Worm (Caenorhabditis elegans) whole organism, L1 larva: ENCODE measurements around the gene cyp-33E1.
A peak's percentile ranks its signal among the peaks of the same experiment; 100 is the strongest.

ENCODE experiments used
- C16A3.4 ChIP-seq: fragments of 150-350 bp; optimal IDR thresholded peaks from 2 replicates; lab custom pipeline; 2014; ENCODE audit warnings: missing biosample characterization, missing genetic modification characterization
- Y116A8C.19 ChIP-seq: sonication (generic microtip); optimal IDR thresholded peaks from 2 replicates; lab custom pipeline; 2016; ENCODE audit warnings: missing compliant biosample characterization, missing genetic modification characterization, borderline replicate concordance
- aha-1 ChIP-seq: fragments of 150-350 bp; optimal IDR thresholded peaks from 2 replicates; lab custom pipeline; 2014; ENCODE audit warnings: missing biosample characterization, missing genetic modification characterization
- ama-1 ChIP-seq: fragments of 150-350 bp; optimal IDR thresholded peaks from 2 replicates; lab custom pipeline; 2014
- ceh-8 ChIP-seq: fragments of 200-800 bp; sonication (Bioruptor generic); optimal IDR thresholded peaks from 2 replicates; lab custom pipeline; 2018; ENCODE audit warnings: mild to moderate bottlenecking, missing genetic modification characterization, moderate library complexity, missing compliant biosample characterization
- ceh-88 ChIP-seq: fragments of 200-800 bp; sonication (Bioruptor generic); IDR thresholded peaks from 2 replicates; pipeline ENCODE4 v1.3.6; 2022; ENCODE audit warnings: missing genetic modification characterization, missing compliant biosample characterization
- ceh-90 ChIP-seq: sonication (generic microtip); optimal IDR thresholded peaks from 2 replicates; lab custom pipeline; 2016; ENCODE audit warnings: missing genetic modification characterization, missing compliant biosample characterization
- ces-1 ChIP-seq: fragments of 150-350 bp; optimal IDR thresholded peaks from 2 replicates; lab custom pipeline; 2014; ENCODE audit warnings: missing biosample characterization, missing genetic modification reagents, missing genetic modification characterization
- dpl-1 ChIP-seq, 3 experiments: fragments of 150-350 bp in 2 of 3; sonication (generic microtip) in 1 of 3; optimal IDR thresholded peaks; 2 replicates each; lab custom pipeline; 2014 to 2017; ENCODE audit warnings: missing biosample characterization in 3 of 3, missing genetic modification characterization in 3 of 3, missing genetic modification reagents in 3 of 3
- dsc-1 ChIP-seq: sonication (generic microtip); optimal IDR thresholded peaks from 2 replicates; lab custom pipeline; 2016; ENCODE audit warnings: mild to moderate bottlenecking, missing genetic modification characterization, missing compliant biosample characterization
- efl-1 ChIP-seq, 4 experiments: fragments of 150-350 bp; optimal IDR thresholded peaks in 3 of 4; peaks in 1 of 4; 1 replicate in 1 of 4; 2 replicates in 3 of 4; lab custom pipeline; 2014; ENCODE audit warnings: missing biosample characterization in 2 of 4, missing genetic modification characterization in 2 of 4, missing genetic modification reagents in 2 of 4
- efl-3 ChIP-seq: fragments of 200-800 bp; sonication (Bioruptor generic); optimal IDR thresholded peaks from 2 replicates; lab custom pipeline; 2018; ENCODE audit warnings: mild to moderate bottlenecking, missing genetic modification characterization, missing compliant biosample characterization
- egl-13 ChIP-seq: sonication (generic microtip); optimal IDR thresholded peaks from 2 replicates; lab custom pipeline; 2016; ENCODE audit warnings: missing genotype, missing genetic modification reagents, missing genetic modification characterization, missing compliant biosample characterization
- elt-3 ChIP-seq, 6 experiments: fragments of 150-350 bp in 1 of 6; sonication (generic microtip); optimal IDR thresholded peaks; 2 replicates each; lab custom pipeline; 2017 to 2018; ENCODE audit warnings: missing biosample characterization in 6 of 6, missing genetic modification characterization in 6 of 6, inconsistent platforms in 1 of 6
- ets-5 ChIP-seq: fragments of 200-800 bp; sonication (Bioruptor generic); IDR thresholded peaks from 2 replicates; pipeline ENCODE4 v1.3.6; 2022; ENCODE audit warnings: missing genetic modification characterization, missing compliant biosample characterization
- fkh-4 ChIP-seq: sonication (generic microtip); optimal IDR thresholded peaks from 2 replicates; lab custom pipeline; 2016; ENCODE audit warnings: missing compliant biosample characterization, missing genetic modification characterization, borderline replicate concordance
- fos-1 ChIP-seq: fragments of 150-350 bp; optimal IDR thresholded peaks from 2 replicates; lab custom pipeline; 2014; ENCODE audit warnings: missing biosample characterization, missing genetic modification characterization
- grh-1 ChIP-seq: fragments of 200-800 bp; sonication (Bioruptor generic); IDR thresholded peaks from 2 replicates; pipeline ENCODE4 v1.3.6; 2022; ENCODE audit warnings: missing genetic modification reagents, missing genetic modification characterization, missing compliant biosample characterization
- irx-1 ChIP-seq: sonication (generic microtip); optimal IDR thresholded peaks from 2 replicates; lab custom pipeline; 2016; ENCODE audit warnings: missing genetic modification characterization, missing compliant biosample characterization
- jun-1 ChIP-seq: fragments of 150-350 bp; optimal IDR thresholded peaks from 2 replicates; lab custom pipeline; 2014; ENCODE audit warnings: missing biosample characterization, missing genetic modification reagents, missing genetic modification characterization
- lin-13 ChIP-seq: fragments of 150-350 bp; optimal IDR thresholded peaks from 2 replicates; lab custom pipeline; 2014; ENCODE audit warnings: missing biosample characterization, missing genetic modification reagents, missing genetic modification characterization
- lin-14 ChIP-seq: fragments of 200-800 bp; sonication (Bioruptor generic); optimal IDR thresholded peaks from 2 replicates; lab custom pipeline; 2018; ENCODE audit warnings: mild to moderate bottlenecking, missing genetic modification characterization, moderate library complexity, missing compliant biosample characterization
- lir-3 ChIP-seq: sonication (generic microtip); optimal IDR thresholded peaks from 2 replicates; lab custom pipeline; 2016; ENCODE audit warnings: mild to moderate bottlenecking, missing genetic modification characterization, moderate library complexity, missing compliant biosample characterization; ENCODE audit not compliant: poor library complexity
- lsy-2 ChIP-seq, 2 experiments: fragments of 150-350 bp; optimal IDR thresholded peaks; 2 replicates each; lab custom pipeline; 2014; ENCODE audit warnings: missing biosample characterization in 2 of 2, missing genetic modification characterization in 2 of 2
- mab-9 ChIP-seq: fragments of 200-800 bp; sonication (Bioruptor generic); IDR thresholded peaks from 2 replicates; pipeline ENCODE4 v1.3.6; 2022; ENCODE audit warnings: missing genetic modification reagents, missing genetic modification characterization, missing compliant biosample characterization
- mef-2 ChIP-seq: fragments of 150-350 bp; optimal IDR thresholded peaks from 2 replicates; lab custom pipeline; 2014; ENCODE audit warnings: missing biosample characterization, missing genetic modification characterization
- mep-1 ChIP-seq: fragments of 150-350 bp; optimal IDR thresholded peaks from 2 replicates; lab custom pipeline; 2014; ENCODE audit warnings: missing biosample characterization, missing genetic modification characterization
- nhr-237 ChIP-seq: fragments of 150-350 bp; optimal IDR thresholded peaks from 2 replicates; lab custom pipeline; 2014; ENCODE audit warnings: missing biosample characterization, missing genetic modification characterization
- nhr-77 ChIP-seq: fragments of 150-350 bp; optimal IDR thresholded peaks from 2 replicates; lab custom pipeline; 2014; ENCODE audit warnings: missing biosample characterization, missing genetic modification characterization
- nhr-84 ChIP-seq: sonication (generic microtip); optimal IDR thresholded peaks from 2 replicates; lab custom pipeline; 2017; ENCODE audit warnings: missing biosample characterization, missing genetic modification characterization
- nhr-85 ChIP-seq: sonication (generic microtip); peaks from one replicate; lab custom pipeline; 2016; ENCODE audit warnings: missing genetic modification characterization, inconsistent platforms, missing compliant biosample characterization
- pqm-1 ChIP-seq: sonication (generic microtip); optimal IDR thresholded peaks from 3 replicates; lab custom pipeline; 2017; ENCODE audit warnings: missing biosample characterization, missing genetic modification characterization
- rnt-1 ChIP-seq: sonication (generic microtip); optimal IDR thresholded peaks from 2 replicates; lab custom pipeline; 2016; ENCODE audit warnings: mild to moderate bottlenecking, missing genetic modification characterization, moderate library complexity, missing compliant biosample characterization
- snpc-4 ChIP-seq: fragments of 150-350 bp; optimal IDR thresholded peaks from 2 replicates; lab custom pipeline; 2014; ENCODE audit warnings: missing biosample characterization, missing genetic modification characterization
- swsn-7 ChIP-seq: sonication (generic microtip); optimal IDR thresholded peaks from 2 replicates; lab custom pipeline; 2016; ENCODE audit warnings: missing genetic modification characterization, missing compliant biosample characterization
- tbx-2 ChIP-seq: sonication (generic microtip); optimal IDR thresholded peaks from 2 replicates; lab custom pipeline; 2016; ENCODE audit warnings: missing genetic modification characterization, missing compliant biosample characterization
- tlp-1 ChIP-seq: fragments of 150-350 bp; optimal IDR thresholded peaks from 2 replicates; lab custom pipeline; 2014; ENCODE audit warnings: missing biosample characterization, missing genetic modification characterization
- unc-30 ChIP-seq: sonication (generic microtip); optimal IDR thresholded peaks from 2 replicates; lab custom pipeline; 2017; ENCODE audit warnings: missing biosample characterization, missing genetic modification characterization
- unc-62 ChIP-seq: fragments of 150-350 bp; optimal IDR thresholded peaks from 2 replicates; lab custom pipeline; 2014; ENCODE audit warnings: missing biosample characterization, missing genetic modification reagents, missing genetic modification characterization
- unc-98 ChIP-seq: fragments of 200-800 bp; sonication (Bioruptor generic); IDR thresholded peaks from 2 replicates; pipeline ENCODE4 v1.3.6; 2022; ENCODE audit warnings: missing genetic modification characterization, missing compliant biosample characterization
- vab-15 ChIP-seq: sonication (generic microtip); optimal IDR thresholded peaks from 2 replicates; lab custom pipeline; 2017; ENCODE audit warnings: missing genotype, mild to moderate bottlenecking, missing genetic modification characterization, missing compliant biosample characterization
- zag-1 ChIP-seq: fragments of 150-350 bp; optimal IDR thresholded peaks from 2 replicates; lab custom pipeline; 2014; ENCODE audit warnings: missing biosample characterization, missing genetic modification characterization
- zip-4 ChIP-seq: fragments of 200-800 bp; sonication (Bioruptor generic); optimal IDR thresholded peaks from 2 replicates; lab custom pipeline; 2018; ENCODE audit warnings: mild to moderate bottlenecking, missing genetic modification characterization, moderate library complexity, missing compliant biosample characterization
- ztf-11 ChIP-seq, 2 experiments: sonication (generic microtip); optimal IDR thresholded peaks; 2 replicates each; lab custom pipeline; 2016 to 2017; ENCODE audit warnings: missing genetic modification characterization in 2 of 2, missing biosample characterization in 1 of 2, missing compliant biosample characterization in 1 of 2

The cyp-33E1 gene

DNA sequence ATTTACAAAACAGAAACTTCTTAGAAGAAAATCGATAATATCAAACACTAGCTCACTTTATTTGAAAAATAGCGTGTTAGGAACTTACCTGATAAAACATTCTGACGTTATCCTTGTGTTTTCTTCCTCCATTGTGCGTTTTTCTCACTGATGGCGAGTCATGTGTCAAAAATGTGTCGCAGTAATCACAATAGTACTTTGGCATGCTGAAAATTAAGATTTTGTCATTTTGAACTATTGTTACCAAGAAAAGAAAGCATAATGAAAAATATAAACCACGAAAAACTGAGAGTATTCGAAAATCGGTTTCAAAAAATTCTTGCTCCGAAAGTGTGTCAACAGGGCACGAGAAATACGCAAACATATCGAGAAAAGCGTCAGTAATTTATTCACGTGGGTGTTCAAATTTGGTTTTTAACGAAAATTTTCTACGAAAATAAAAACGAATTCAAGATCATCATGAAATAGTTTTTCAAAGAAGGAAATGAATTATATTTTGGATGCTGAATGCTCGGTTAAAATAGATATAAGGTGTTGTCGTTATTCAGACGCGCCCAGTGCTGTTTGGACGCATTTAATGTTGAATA, 39.3 kb upstream of the cyp-33E1 start, which contains the start of gene snrp-3 (continued):
- TF ChIP-seq nhr-84 (no peak), lsy-2 (tag; optimal IDR thresholded peaks at IDR 0.05; lab: Kevin White, UChicago) (peak; percentile 92 to 94), unc-98 (GFP tag; lab: Robert Waterston, UW) (no peak), aha-1 (peak; percentile 17), snpc-4 (tag; lab: Kevin White, UChicago) (peak; percentile 67), mab-9 (GFP tag; lab: Robert Waterston, UW) (peak; percentile 41; the same call in 1 of the 2 replicates), nhr-237 (tag; lab: Kevin White, UChicago) (no peak), vab-15 (tag; lab: Kevin White, UChicago) (no peak), ceh-8 (GFP tag; lab: Kevin White, UChicago) (peak; percentile 75), rnt-1 (peak; percentile 89), tlp-1 (tag; lab: Kevin White, UChicago) (no peak), swsn-7 (tag; lab: Kevin White, UChicago) (peak; percentile 87), dpl-1 (GFP tag; optimal IDR thresholded peaks at IDR 0.05; lab: Kevin White, UChicago) (peak; percentile 95 to 98 (median 97)), elt-3 (tag; optimal IDR thresholded peaks at IDR 0.05; lab: Kevin White, UChicago) (peak in 2 of 6 experiments; percentile 61 to 76), lin-14 (GFP tag; lab: Kevin White, UChicago) (peak; percentile 83), ets-5 (GFP tag; lab: Robert Waterston, UW) (no peak), ama-1 (lab: Kevin White, UChicago) (peak; percentile 67), zip-4 (GFP tag; lab: Kevin White, UChicago) (peak; percentile 66), grh-1 (GFP tag; lab: Robert Waterston, UW) (peak; percentile 77), ztf-11 (tag; optimal IDR thresholded peaks at IDR 0.05; lab: Kevin White, UChicago) (peak in 1 of 2 experiments; percentile 47), nhr-77 (tag; lab: Kevin White, UChicago) (peak; percentile 69), jun-1 (tag; lab: Kevin White, UChicago) (peak; percentile 61), dsc-1 (tag; lab: Kevin White, UChicago) (peak; percentile 84), C16A3.4 (tag; lab: Kevin White, UChicago) (peak; percentile 92), tbx-2 (peak; percentile 86), unc-62 (GFP tag; lab: Kevin White, UChicago) (no peak), irx-1 (tag; lab: Kevin White, UChicago) (peak; percentile 83), fkh-4 (tag; lab: Kevin White, UChicago) (no peak), unc-30 (no peak), nhr-85 (peak; percentile 93), mep-1 (tag; lab: Kevin White, UChicago) (peak; percentile 97), Y116A8C.19 (tag; lab: Kevin White, UChicago) (no peak), mef-2 (no peak), lir-3 (peak; percentile 65), efl-3 (GFP tag; lab: Kevin White, UChicago) (no peak), ces-1 (GFP tag; lab: Kevin White, UChicago) (no peak), ceh-90 (tag; lab: Kevin White, UChicago) (peak; percentile 7), lin-13 (GFP tag; lab: Kevin White, UChicago) (peak; percentile 85), fos-1 (tag; lab: Kevin White, UChicago) (peak; percentile 87), egl-13 (tag; lab: Kevin White, UChicago) (peak; percentile 32), pqm-1 (tag; lab: Kevin White, UChicago) (no peak), ceh-88 (no peak)
- TF ChIP-seq, all 84 proteins: peak for 59

DNA sequence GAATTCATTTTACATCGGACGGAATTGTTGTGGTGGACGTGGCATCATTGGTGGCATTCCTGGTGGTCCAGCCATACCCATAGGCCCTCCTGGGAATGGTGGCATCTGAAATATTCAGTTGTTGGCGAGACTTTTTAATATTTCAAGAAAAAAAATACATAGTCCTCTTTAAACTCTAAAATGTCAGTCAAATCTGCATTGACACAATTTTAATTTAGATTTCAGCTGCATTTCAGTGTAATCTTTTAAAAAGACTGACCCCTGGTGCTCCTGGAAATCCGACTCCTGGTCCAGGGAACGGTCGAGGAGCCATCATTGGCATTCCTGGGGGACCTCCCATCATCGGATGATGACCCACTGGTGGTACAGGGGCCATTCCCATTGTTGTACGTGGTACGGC, 38.6 kb upstream of the cyp-33E1 start:
- no peak for TF ChIP-seq grh-1 (GFP tag; lab: Robert Waterston, UW)
- TF ChIP-seq zag-1 (tag; lab: Kevin White, UChicago), result no peak
- no peak for TF ChIP-seq efl-1 (optimal IDR thresholded peaks at IDR 0.05; lab: Kevin White, UChicago)
- TF ChIP-seq efl-1 (GFP tag; optimal IDR thresholded peaks at IDR 0.05 in 1 of 2; lab: Kevin White, UChicago), result peak in 1 of 2 experiments; percentile 67
- TF ChIP-seq, all 84 proteins: peak for 1
